In the genomic region with DNA sequence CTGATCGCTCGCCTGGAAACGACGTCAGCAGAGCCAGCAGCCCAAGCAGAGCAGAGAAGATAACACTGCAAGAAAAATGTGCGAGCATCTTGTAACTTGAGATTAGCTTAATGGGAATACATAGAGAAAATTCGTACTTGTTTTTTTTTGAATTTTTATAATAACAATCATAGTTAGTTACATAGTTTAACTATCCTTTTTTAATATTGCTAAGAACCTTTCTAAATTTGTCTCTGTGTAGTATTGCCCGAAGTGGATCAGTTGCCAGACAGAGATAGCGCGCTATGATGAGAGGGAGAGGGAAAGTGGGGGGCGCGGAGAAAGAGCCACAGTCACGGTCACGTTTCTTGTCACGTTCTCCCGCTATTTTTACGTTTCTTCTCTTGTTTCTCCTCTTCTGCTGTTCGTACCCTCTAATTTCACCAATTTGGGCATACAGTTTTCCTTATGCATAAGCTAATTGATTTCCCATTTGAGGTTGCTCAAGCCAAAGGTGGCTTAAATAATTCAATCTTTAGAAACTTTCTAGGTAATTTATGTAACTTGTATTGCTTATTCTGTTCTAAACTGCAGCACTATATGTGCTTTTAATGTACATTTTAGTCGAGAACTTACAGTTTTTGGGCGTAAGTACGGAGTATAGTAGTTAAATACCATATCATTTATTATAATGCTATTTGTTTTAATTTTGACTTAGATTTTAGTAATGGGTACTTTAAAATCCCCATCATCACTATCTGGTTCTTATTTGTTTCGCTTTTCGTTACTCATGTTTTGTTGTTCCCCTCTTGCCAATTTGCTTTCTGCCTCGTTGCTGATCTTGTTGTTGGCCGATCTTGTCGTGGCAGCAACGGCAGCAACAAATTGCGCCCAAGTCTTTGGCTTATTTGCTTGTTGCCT, we compare ENCODE assay signal across 1 fruit fly cellular context.
A peak's percentile ranks its signal among the peaks of the same experiment; 100 is the strongest.
TF ChIP-seq lines count a peak whose summit lies in the region.

No protein-coding gene starts in this region.

TF ChIP-seq in whole organism, embryonic, 481 proteins besides CTCF, POLR2A, EP300 and RAD21 (continued from another document and continues in another):
- TF ChIP-seq CG2116 (GFP tag; optimal IDR thresholded peaks at IDR 0.05; lab: Kevin White, UChicago): peak; percentile 26
- no peak for TF ChIP-seq CG34224 (GFP tag; IDR thresholded peaks at IDR 0.05; lab: Robert Waterston, UW; ENCODE audit: partially characterized antibody)
- no peak for TF ChIP-seq hth (optimal IDR thresholded peaks at IDR 0.05; lab: Kevin White, UChicago)
- peak; percentile 68 for TF ChIP-seq CG6272 (GFP tag; IDR thresholded peaks at IDR 0.05; lab: Robert Waterston, UW)
- peak; percentile 71 for TF ChIP-seq CG14667 (GFP tag; IDR thresholded peaks at IDR 0.05; lab: Robert Waterston, UW)
- peak; percentile 79 for TF ChIP-seq dysf (GFP tag; IDR thresholded peaks at IDR 0.05; lab: Robert Waterston, UW)
- peak; percentile 19 for TF ChIP-seq tap (tag; optimal IDR thresholded peaks at IDR 0.05; lab: Kevin White, UChicago)
- TF ChIP-seq ap (GFP tag; IDR thresholded peaks at IDR 0.05; lab: Robert Waterston, UW): peak; percentile 39; the same call in 1 of the 2 replicates
- peak; percentile 79 for TF ChIP-seq CG15601 (tag; optimal IDR thresholded peaks at IDR 0.05; lab: Kevin White, UChicago)
- TF ChIP-seq gce (GFP tag; IDR thresholded peaks at IDR 0.05; lab: Robert Waterston, UW): peak; percentile 47; the same call in 1 of the 3 replicates
- TF ChIP-seq nmo (GFP tag; optimal IDR thresholded peaks at IDR 0.05; lab: Kevin White, UChicago): peak; percentile 90
- peak; percentile 71 for TF ChIP-seq NC2β (GFP tag; optimal IDR thresholded peaks at IDR 0.05; lab: Kevin White, UChicago)
- no peak for TF ChIP-seq CG10274 (GFP tag; optimal IDR thresholded peaks at IDR 0.05; lab: Kevin White, UChicago)
- TF ChIP-seq Drgx (GFP tag; IDR thresholded peaks at IDR 0.05; lab: Robert Waterston, UW): peak; percentile 87
- peak; percentile 60 for TF ChIP-seq CG4854 (GFP tag; optimal IDR thresholded peaks at IDR 0.05; lab: Kevin White, UChicago)
- no peak for TF ChIP-seq Bgb (GFP tag; IDR thresholded peaks at IDR 0.05; lab: Robert Waterston, UW; ENCODE audit: partially characterized antibody)
- TF ChIP-seq grn (GFP tag; optimal IDR thresholded peaks at IDR 0.05; lab: Kevin White, UChicago): no peak
- TF ChIP-seq bcd (GFP tag; optimal IDR thresholded peaks at IDR 0.05; lab: Kevin White, UChicago): peak; percentile 69
- peak; percentile 67 for TF ChIP-seq H2.0 (GFP tag; IDR thresholded peaks at IDR 0.05; lab: Robert Waterston, UW)
- peak; percentile 82 for TF ChIP-seq sisA (GFP tag; IDR thresholded peaks at IDR 0.05; lab: Robert Waterston, UW)
- no peak for TF ChIP-seq gsb (GFP tag; IDR thresholded peaks at IDR 0.05; lab: Robert Waterston, UW)
- peak; percentile 46 for TF ChIP-seq CG11723 (GFP tag; optimal IDR thresholded peaks at IDR 0.05; lab: Kevin White, UChicago)
- no peak for TF ChIP-seq Nf-YC (tag; optimal IDR thresholded peaks at IDR 0.05; lab: Kevin White, UChicago)
- no peak for TF ChIP-seq CG11696 (GFP tag; IDR thresholded peaks at IDR 0.05; lab: Robert Waterston, UW)
- TF ChIP-seq sna (GFP tag; IDR thresholded peaks at IDR 0.05; lab: Robert Waterston, UW; ENCODE audit: partially characterized antibody): no peak
- peak; percentile 40 for TF ChIP-seq ems (GFP tag; optimal IDR thresholded peaks at IDR 0.05; lab: Kevin White, UChicago)
- peak; percentile 83 for TF ChIP-seq Spps (tag; optimal IDR thresholded peaks at IDR 0.05; lab: Kevin White, UChicago)
- TF ChIP-seq BtbVII (GFP tag; optimal IDR thresholded peaks at IDR 0.05; lab: Kevin White, UChicago): peak; percentile 28
- peak; percentile 47 for TF ChIP-seq HmgZ (tag; optimal IDR thresholded peaks at IDR 0.05; lab: Kevin White, UChicago)
- TF ChIP-seq Blimp-1 (GFP tag; optimal IDR thresholded peaks at IDR 0.05; lab: Kevin White, UChicago): peak; percentile 92
- no peak for TF ChIP-seq ab (GFP tag; optimal IDR thresholded peaks at IDR 0.05; lab: Kevin White, UChicago)
- no peak for TF ChIP-seq CG16779 (GFP tag; IDR thresholded peaks at IDR 0.05; lab: Robert Waterston, UW)
- no peak for TF ChIP-seq lov (optimal IDR thresholded peaks at IDR 0.05; lab: Kevin White, UChicago)
- TF ChIP-seq lov (GFP tag; IDR thresholded peaks at IDR 0.05; lab: Robert Waterston, UW): no peak
- TF ChIP-seq CG11398 (GFP tag; optimal IDR thresholded peaks at IDR 0.05; lab: Kevin White, UChicago): peak; percentile 22
- peak; percentile 82 for TF ChIP-seq Camta (GFP tag; optimal IDR thresholded peaks at IDR 0.05; lab: Kevin White, UChicago)
- TF ChIP-seq CG2129 (GFP tag; IDR thresholded peaks at IDR 0.05; lab: Robert Waterston, UW; ENCODE audit: partially characterized antibody): no peak
- TF ChIP-seq Pdp1 (GFP tag; optimal IDR thresholded peaks at IDR 0.05; lab: Kevin White, UChicago): peak; percentile 78 to 81
- TF ChIP-seq CG4424 (GFP tag; optimal IDR thresholded peaks at IDR 0.05; lab: Kevin White, UChicago): peak; percentile 87
- TF ChIP-seq jing (GFP tag; optimal IDR thresholded peaks at IDR 0.05; lab: Kevin White, UChicago): peak; percentile 44
- no peak for TF ChIP-seq zen2 (GFP tag; IDR thresholded peaks at IDR 0.05; lab: Robert Waterston, UW; ENCODE audit: partially characterized antibody)
- TF ChIP-seq CG15479 (GFP tag; optimal IDR thresholded peaks at IDR 0.05; lab: Kevin White, UChicago): no peak
- peak; percentile 45 for TF ChIP-seq Lhr (GFP tag; optimal IDR thresholded peaks at IDR 0.05; lab: Kevin White, UChicago)
- peak; percentile 34 for TF ChIP-seq slou (GFP tag; optimal IDR thresholded peaks at IDR 0.05; lab: Kevin White, UChicago)
- peak; percentile 74 for TF ChIP-seq zen (tag; optimal IDR thresholded peaks at IDR 0.05; lab: Kevin White, UChicago)
- peak; percentile 47 for TF ChIP-seq CG33213 (GFP tag; optimal IDR thresholded peaks at IDR 0.05; lab: Kevin White, UChicago)
- peak; percentile 64 for TF ChIP-seq CG4404 (GFP tag; IDR thresholded peaks at IDR 0.05; lab: Robert Waterston, UW)
- 0 out of 2 replicates have a peak, but pooled peaks have one; percentile 37 for TF ChIP-seq al (GFP tag; IDR thresholded peaks at IDR 0.05; lab: Robert Waterston, UW)
- peak; percentile 76 for TF ChIP-seq CG10654 (GFP tag; optimal IDR thresholded peaks at IDR 0.05; lab: Kevin White, UChicago)
- TF ChIP-seq CG6254 (GFP tag; optimal IDR thresholded peaks at IDR 0.05; lab: Kevin White, UChicago): peak; percentile 76
- peak; percentile 75 for TF ChIP-seq CG10209 (GFP tag; optimal IDR thresholded peaks at IDR 0.05; lab: Kevin White, UChicago)
- peak; percentile 72 for TF ChIP-seq peb (GFP tag; IDR thresholded peaks at IDR 0.05; lab: Robert Waterston, UW)
- peak; percentile 87 for TF ChIP-seq CG4820 (GFP tag; optimal IDR thresholded peaks at IDR 0.05; lab: Kevin White, UChicago)
- peak; percentile 12 for TF ChIP-seq CG31365 (tag; optimal IDR thresholded peaks at IDR 0.05; lab: Kevin White, UChicago)
- peak; percentile 33 for TF ChIP-seq da (GFP tag; optimal IDR thresholded peaks at IDR 0.05; lab: Kevin White, UChicago)
- peak; percentile 87 for TF ChIP-seq fd96Cb (tag; optimal IDR thresholded peaks at IDR 0.05; lab: Kevin White, UChicago)
- peak; percentile 63 for TF ChIP-seq CG12104 (GFP tag; optimal IDR thresholded peaks at IDR 0.05; lab: Kevin White, UChicago)
- TF ChIP-seq Hsf (GFP tag; optimal IDR thresholded peaks at IDR 0.05; lab: Kevin White, UChicago): peak; percentile 83
- peak in 1 of 2 experiments; percentile 51 for TF ChIP-seq Hr78 (GFP tag; optimal IDR thresholded peaks at IDR 0.05; lab: Kevin White, UChicago)
- TF ChIP-seq kni (GFP tag; optimal IDR thresholded peaks at IDR 0.05; lab: Kevin White, UChicago): peak; percentile 44
- peak; percentile 50 for TF ChIP-seq Mes4 (GFP tag; optimal IDR thresholded peaks at IDR 0.05; lab: Kevin White, UChicago)
- no peak for TF ChIP-seq CG5953 (GFP tag; IDR thresholded peaks at IDR 0.05; lab: Robert Waterston, UW)
- peak; percentile 48 for TF ChIP-seq CG1792 (GFP tag; optimal IDR thresholded peaks at IDR 0.05; lab: Kevin White, UChicago)
- TF ChIP-seq Bdp1 (GFP tag; optimal IDR thresholded peaks at IDR 0.05; lab: Kevin White, UChicago): peak; percentile 42
- TF ChIP-seq pros (GFP tag; optimal IDR thresholded peaks at IDR 0.05; lab: Kevin White, UChicago): peak; percentile 7
- peak; percentile 87 for TF ChIP-seq ci (GFP tag; IDR thresholded peaks at IDR 0.05; lab: Robert Waterston, UW)
- peak; percentile 62 for TF ChIP-seq CG14441 (GFP tag; IDR thresholded peaks at IDR 0.05; lab: Robert Waterston, UW)
- TF ChIP-seq psq (GFP tag; optimal IDR thresholded peaks at IDR 0.05; lab: Kevin White, UChicago): no peak
- TF ChIP-seq Optix (GFP tag; IDR thresholded peaks at IDR 0.05; lab: Robert Waterston, UW): peak; percentile 68; the same call in 1 of the 3 replicates
- TF ChIP-seq schlank (tag; optimal IDR thresholded peaks at IDR 0.05; lab: Kevin White, UChicago): no peak
- 0 out of 2 replicates have a peak, but pooled peaks have one; percentile 19 for TF ChIP-seq Rx (GFP tag; IDR thresholded peaks at IDR 0.05; lab: Robert Waterston, UW)
- peak; percentile 50 for TF ChIP-seq CG4328 (GFP tag; optimal IDR thresholded peaks at IDR 0.05; lab: Kevin White, UChicago)
- TF ChIP-seq Deaf1 (tag; optimal IDR thresholded peaks at IDR 0.05; lab: Kevin White, UChicago): no peak
- peak; percentile 68 for TF ChIP-seq CG17802 (tag; optimal IDR thresholded peaks at IDR 0.05; lab: Kevin White, UChicago)
- TF ChIP-seq Gug (GFP tag; IDR thresholded peaks at IDR 0.05; lab: Robert Waterston, UW): peak; percentile 47; the same call in 3 of the 4 replicates
- TF ChIP-seq tx (GFP tag; optimal IDR thresholded peaks at IDR 0.05; lab: Kevin White, UChicago): peak; percentile 59
- TF ChIP-seq onecut (GFP tag; IDR thresholded peaks at IDR 0.05; lab: Robert Waterston, UW): peak; percentile 61
- peak; percentile 84 for TF ChIP-seq oc (tag; optimal IDR thresholded peaks at IDR 0.05; lab: Kevin White, UChicago)
- TF ChIP-seq CG1647 (GFP tag; optimal IDR thresholded peaks at IDR 0.05; lab: Kevin White, UChicago): peak; percentile 25
- peak; percentile 80 for TF ChIP-seq gcm (GFP tag; optimal IDR thresholded peaks at IDR 0.05; lab: Kevin White, UChicago)
- TF ChIP-seq Myb (GFP tag; optimal IDR thresholded peaks at IDR 0.05; lab: Kevin White, UChicago): peak; percentile 29
- peak; percentile 66; the same call in 1 of the 2 replicates for TF ChIP-seq CG1024 (GFP tag; IDR thresholded peaks at IDR 0.05; lab: Robert Waterston, UW)
- no peak for TF ChIP-seq CG10565 (GFP tag; optimal IDR thresholded peaks at IDR 0.05; lab: Kevin White, UChicago)
- TF ChIP-seq bab2 (GFP tag; optimal IDR thresholded peaks at IDR 0.05; lab: Kevin White, UChicago): peak; percentile 64
- TF ChIP-seq ase (GFP tag; IDR thresholded peaks at IDR 0.05; lab: Robert Waterston, UW): peak; percentile 58; the same call in 1 of the 3 replicates
- TF ChIP-seq Side (GFP tag; optimal IDR thresholded peaks at IDR 0.05; lab: Kevin White, UChicago): peak; percentile 62
- TF ChIP-seq CG17568 (GFP tag; optimal IDR thresholded peaks at IDR 0.05; lab: Kevin White, UChicago): peak; percentile 55
- peak; percentile 79 for TF ChIP-seq CG30403 (GFP tag; optimal IDR thresholded peaks at IDR 0.05; lab: Kevin White, UChicago)
- peak; percentile 56 for TF ChIP-seq kay (GFP tag; optimal IDR thresholded peaks at IDR 0.05; lab: Kevin White, UChicago)
- TF ChIP-seq corto (GFP tag; optimal IDR thresholded peaks at IDR 0.05; lab: Kevin White, UChicago): peak; percentile 68
- TF ChIP-seq Sry-β (GFP tag; optimal IDR thresholded peaks at IDR 0.05; lab: Kevin White, UChicago): peak; percentile 15
- peak; percentile 67 for TF ChIP-seq CG18476 (GFP tag; optimal IDR thresholded peaks at IDR 0.05; lab: Kevin White, UChicago)
- peak; percentile 76; the same call in 1 of the 2 replicates for TF ChIP-seq CG32532 (GFP tag; IDR thresholded peaks at IDR 0.05; lab: Robert Waterston, UW)
- peak; percentile 59 for TF ChIP-seq CG3281 (GFP tag; optimal IDR thresholded peaks at IDR 0.05; lab: Kevin White, UChicago)
- peak; percentile 75 for TF ChIP-seq dpn (GFP tag; optimal IDR thresholded peaks at IDR 0.05; lab: Kevin White, UChicago)
- no peak for TF ChIP-seq ac (GFP tag; optimal IDR thresholded peaks at IDR 0.05; lab: Kevin White, UChicago)
- peak; percentile 55 for TF ChIP-seq CG30431 (GFP tag; optimal IDR thresholded peaks at IDR 0.05; lab: Kevin White, UChicago)
- TF ChIP-seq CG1603 (tag; optimal IDR thresholded peaks at IDR 0.05; lab: Kevin White, UChicago): peak; percentile 81
- no peak for TF ChIP-seq CG1832 (GFP tag; optimal IDR thresholded peaks at IDR 0.05; lab: Kevin White, UChicago)
- TF ChIP-seq Gsc (GFP tag; IDR thresholded peaks at IDR 0.05; lab: Robert Waterston, UW): peak; percentile 55
- no peak for TF ChIP-seq CG14860 (GFP tag; IDR thresholded peaks at IDR 0.05; lab: Robert Waterston, UW; ENCODE audit: partially characterized antibody)
- TF ChIP-seq CG2199 (GFP tag; IDR thresholded peaks at IDR 0.05; lab: Robert Waterston, UW): 0 out of 3 replicates have a peak, but pooled peaks have one; percentile 31
- TF ChIP-seq aop (GFP tag; IDR thresholded peaks at IDR 0.05; lab: Robert Waterston, UW): no peak
- TF ChIP-seq Dfd (GFP tag; optimal IDR thresholded peaks at IDR 0.05; lab: Kevin White, UChicago): no peak
- peak; percentile 58 for TF ChIP-seq ewg (GFP tag; optimal IDR thresholded peaks at IDR 0.05; lab: Kevin White, UChicago)
- TF ChIP-seq tup (GFP tag; optimal IDR thresholded peaks at IDR 0.05; lab: Kevin White, UChicago): peak; percentile 51
- peak; percentile 25 for TF ChIP-seq CG7987 (GFP tag; optimal IDR thresholded peaks at IDR 0.05; lab: Kevin White, UChicago)
- TF ChIP-seq Six4 (GFP tag; optimal IDR thresholded peaks at IDR 0.05; lab: Kevin White, UChicago): peak; percentile 82
- peak; percentile 49 for TF ChIP-seq CG6683 (GFP tag; optimal IDR thresholded peaks at IDR 0.05; lab: Kevin White, UChicago)
- TF ChIP-seq Hmx (GFP tag; optimal IDR thresholded peaks at IDR 0.05; lab: Kevin White, UChicago): peak; percentile 45
- no peak for TF ChIP-seq bigmax (GFP tag; optimal IDR thresholded peaks at IDR 0.05; lab: Kevin White, UChicago)
- TF ChIP-seq ftz-f1 (GFP tag; optimal IDR thresholded peaks at IDR 0.05; lab: Kevin White, UChicago): no peak
- TF ChIP-seq ERR (GFP tag; optimal IDR thresholded peaks at IDR 0.05; lab: Kevin White, UChicago): peak; percentile 52
- peak; percentile 50 for TF ChIP-seq CG9437 (GFP tag; optimal IDR thresholded peaks at IDR 0.05; lab: Kevin White, UChicago)
- peak; percentile 80 for TF ChIP-seq CG17359 (tag; optimal IDR thresholded peaks at IDR 0.05; lab: Kevin White, UChicago)
- TF ChIP-seq pzg (GFP tag; optimal IDR thresholded peaks at IDR 0.05; lab: Kevin White, UChicago): no peak
- no peak for TF ChIP-seq Lim3 (GFP tag; IDR thresholded peaks at IDR 0.05; lab: Robert Waterston, UW)
- peak; percentile 48 for TF ChIP-seq HLH54F (GFP tag; optimal IDR thresholded peaks at IDR 0.05; lab: Kevin White, UChicago)
- TF ChIP-seq CG5180 (GFP tag; optimal IDR thresholded peaks at IDR 0.05; lab: Kevin White, UChicago): peak; percentile 28
